Fruit fly (Drosophila melanogaster): Measurements from ENCODE around the gene CG15040.

DNA sequence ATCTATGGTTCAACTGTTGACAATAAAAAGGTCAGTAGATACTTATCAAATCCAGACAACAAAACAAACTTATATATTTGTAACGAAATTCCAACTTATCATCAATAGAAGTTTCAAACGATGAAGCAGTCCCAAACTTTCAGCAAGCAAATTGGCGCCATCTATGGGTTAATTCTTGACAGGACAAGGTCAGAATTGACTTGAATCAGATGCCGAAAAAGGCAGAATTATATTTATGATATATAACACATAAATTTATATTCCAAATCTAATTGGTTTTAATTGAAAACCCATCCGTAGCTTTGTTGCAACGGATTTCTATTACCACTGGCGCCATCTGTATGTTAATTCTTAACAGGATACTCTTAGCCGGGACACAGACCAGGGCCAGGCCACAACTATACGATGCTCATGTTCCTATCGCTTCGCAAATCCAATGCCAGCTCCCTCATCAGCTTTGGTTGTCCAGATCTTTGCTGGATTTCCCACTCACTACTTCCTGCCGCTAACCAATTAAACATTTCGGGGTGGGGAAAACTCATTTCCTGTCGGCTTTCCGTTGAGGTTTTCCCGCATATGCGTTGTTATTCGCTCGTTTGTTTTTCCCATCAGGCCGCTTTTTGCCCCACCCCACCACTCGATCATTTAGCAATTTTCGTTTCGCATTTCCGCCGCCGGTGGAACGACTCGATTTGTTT is 4.4 kb upstream of the CG15040 start:
- TF ChIP-seq dsx (GFP tag; optimal IDR thresholded peaks at IDR 0.05; ENCODE audit: poor library complexity, severe bottlenecking): no peak
- no peak for TF ChIP-seq CG8319 (GFP tag; optimal IDR thresholded peaks at IDR 0.05)
- no peak for TF ChIP-seq CG15336 (GFP tag; IDR thresholded peaks at IDR 0.05)
- no peak for TF ChIP-seq CG3032 (tag; optimal IDR thresholded peaks at IDR 0.05)
- no peak for TF ChIP-seq CG16779 (tag; optimal IDR thresholded peaks at IDR 0.05)
- TF ChIP-seq fd85E (GFP tag; optimal IDR thresholded peaks at IDR 0.05): no peak
- TF ChIP-seq CG34406 (GFP tag; optimal IDR thresholded peaks at IDR 0.05): no peak
- no peak for TF ChIP-seq eg (GFP tag; IDR thresholded peaks at IDR 0.05)
- TF ChIP-seq OdsH (GFP tag; optimal IDR thresholded peaks at IDR 0.05): no peak

All from whole organism, prepupa.